Worm (Caenorhabditis elegans) whole organism, L4 larva: Measurements from ENCODE around the gene ttx-3.

Experiments
- F26F4.8 ChIP-seq: fragments of 200-800 bp; sonication (Bioruptor generic); conservative IDR thresholded peaks from 2 replicates; pipeline ENCODE4 v1.3.6; 2022; ENCODE audit warnings: missing genetic modification characterization, missing compliant biosample characterization
- F37D6.2 ChIP-seq: sonication (generic microtip); optimal IDR thresholded peaks from 2 replicates; lab custom pipeline; 2016; ENCODE audit warnings: mild to moderate bottlenecking, missing genetic modification characterization, missing compliant biosample characterization
- F44E2.7 ChIP-seq: fragments of 200-800 bp; sonication (Bioruptor generic); IDR thresholded peaks from 2 replicates; pipeline ENCODE4 v2.1.2; 2022; ENCODE audit warnings: missing genetic modification characterization, missing compliant biosample characterization
- R02D3.7 ChIP-seq: fragments of 150-350 bp; sonication (generic microtip); optimal IDR thresholded peaks from 3 replicates; lab custom pipeline; 2014; ENCODE audit warnings: missing biosample characterization, missing genetic modification characterization
- T20F7.1 ChIP-seq: fragments of 200-800 bp; sonication (Bioruptor generic); optimal IDR thresholded peaks from 2 replicates; lab custom pipeline; 2018; ENCODE audit warnings: mild to moderate bottlenecking, missing genetic modification characterization, missing compliant biosample characterization
- T26A8.4 ChIP-seq: fragments of 200-800 bp; sonication (Bioruptor generic); IDR thresholded peaks from 2 replicates; pipeline ENCODE4 v1.3.6; 2022; ENCODE audit warnings: missing genetic modification characterization, missing compliant biosample characterization
- Y105C5A.15 ChIP-seq: fragments of 200-800 bp; sonication (Bioruptor generic); IDR thresholded peaks from 2 replicates; pipeline ENCODE4 v1.3.6; 2022; ENCODE audit warnings: missing genetic modification characterization, missing compliant biosample characterization
- Y75B8A.6 ChIP-seq: fragments of 200-800 bp; sonication (Bioruptor generic); IDR thresholded peaks from 2 replicates; pipeline ENCODE4 v1.3.6; 2022; ENCODE audit warnings: missing genetic modification reagents, missing genetic modification characterization, missing compliant biosample characterization
- aha-1 ChIP-seq: fragments of 150-350 bp; peaks from one replicate; lab custom pipeline; 2014; ENCODE audit warnings: missing biosample characterization, missing genetic modification characterization
- aly-2 ChIP-seq: sonication (generic microtip); optimal IDR thresholded peaks from 2 replicates; lab custom pipeline; 2018; ENCODE audit warnings: missing biosample characterization, missing genetic modification characterization
- ama-1 ChIP-seq: fragments of 150-350 bp; optimal IDR thresholded peaks from 2 replicates; lab custom pipeline; 2014; ENCODE audit warnings: inconsistent platforms, mixed read lengths
- arid-1 ChIP-seq: fragments of 200-800 bp; sonication (Bioruptor generic); conservative IDR thresholded peaks from 2 replicates; pipeline ENCODE4 v1.3.6; 2022; ENCODE audit warnings: missing genetic modification reagents, missing genetic modification characterization, missing compliant biosample characterization
- attf-4 ChIP-seq: sonication (generic microtip); optimal IDR thresholded peaks from 3 replicates; lab custom pipeline; 2017; ENCODE audit warnings: missing biosample characterization, missing genetic modification characterization
- ceh-28 ChIP-seq: fragments of 150-350 bp; optimal IDR thresholded peaks from 2 replicates; lab custom pipeline; 2014; ENCODE audit warnings: missing biosample characterization, missing genetic modification reagents, missing genetic modification characterization
- ceh-62 ChIP-seq: sonication (generic microtip); optimal IDR thresholded peaks from 2 replicates; lab custom pipeline; 2017; ENCODE audit warnings: missing biosample characterization, missing genetic modification characterization
- ces-1 ChIP-seq: fragments of 150-350 bp; sonication (generic microtip); optimal IDR thresholded peaks from 4 replicates; lab custom pipeline; 2014; ENCODE audit warnings: missing biosample characterization, missing genetic modification reagents, missing genetic modification characterization
- cey-2 ChIP-seq: sonication (generic microtip); optimal IDR thresholded peaks from 3 replicates; lab custom pipeline; 2017; ENCODE audit warnings: missing genetic modification characterization, mild to moderate bottlenecking, missing compliant biosample characterization, antibody characterized with exemption, borderline replicate concordance; ENCODE audit not compliant: insufficient read depth
- daf-16 ChIP-seq, 3 experiments: sonication (generic microtip); optimal IDR thresholded peaks; 2 replicates each; lab custom pipeline; 2016 to 2017; ENCODE audit warnings: missing genetic modification characterization in 3 of 3, missing genetic modification reagents in 3 of 3, mild to moderate bottlenecking in 2 of 3, missing compliant biosample characterization in 2 of 3, missing biosample characterization in 1 of 3, moderate library complexity in 1 of 3
- daf-19 ChIP-seq: fragments of 200-800 bp; sonication (Bioruptor generic); conservative IDR thresholded peaks from 2 replicates; pipeline ENCODE4 v1.3.6; 2022; ENCODE audit warnings: missing genetic modification characterization, missing compliant biosample characterization
- dmd-8 ChIP-seq: fragments of 200-800 bp; sonication (Bioruptor generic); IDR thresholded peaks from 2 replicates; pipeline ENCODE4 v1.3.6; 2022; ENCODE audit warnings: missing genetic modification characterization, missing compliant biosample characterization
- dmd-9 ChIP-seq: fragments of 200-800 bp; sonication (Bioruptor generic); IDR thresholded peaks from 2 replicates; pipeline ENCODE4 v1.3.6; 2022; ENCODE audit warnings: missing genetic modification reagents, missing genetic modification characterization, missing compliant biosample characterization
- dpl-1 ChIP-seq: fragments of 150-350 bp; optimal IDR thresholded peaks from 2 replicates; lab custom pipeline; 2014; ENCODE audit warnings: missing biosample characterization, missing genetic modification reagents, missing genetic modification characterization
- dve-1 ChIP-seq: sonication (generic microtip); optimal IDR thresholded peaks from 2 replicates; lab custom pipeline; 2017; ENCODE audit warnings: antibody characterized with exemption, mild to moderate bottlenecking, missing genetic modification characterization, missing compliant biosample characterization; ENCODE audit not compliant: insufficient read depth
- egl-43 ChIP-seq: fragments of 200-800 bp; sonication (Bioruptor generic); IDR thresholded peaks from 2 replicates; pipeline ENCODE4 v1.3.6; 2022; ENCODE audit warnings: missing genetic modification reagents, missing genetic modification characterization, missing compliant biosample characterization
- fkh-10 ChIP-seq: fragments of 150-350 bp; optimal IDR thresholded peaks from 2 replicates; lab custom pipeline; 2014; ENCODE audit warnings: missing biosample characterization, missing genetic modification reagents, missing genetic modification characterization
- fos-1 ChIP-seq: fragments of 150-350 bp; optimal IDR thresholded peaks from 2 replicates; lab custom pipeline; 2014; ENCODE audit warnings: missing biosample characterization, missing genetic modification characterization
- hif-1 ChIP-seq, 2 experiments: sonication (generic microtip); optimal IDR thresholded peaks; 2 replicates each; lab custom pipeline; 2016 to 2017; ENCODE audit warnings: missing compliant biosample characterization in 2 of 2, missing genetic modification characterization in 2 of 2, missing genetic modification reagents in 2 of 2, missing genotype in 2 of 2, mild to moderate bottlenecking in 1 of 2
- hmg-1.1 ChIP-seq: fragments of 200-800 bp; sonication (Bioruptor generic); IDR thresholded peaks from 2 replicates; pipeline ENCODE4 v1.3.6; 2022; ENCODE audit warnings: missing genetic modification reagents, missing genetic modification characterization, missing compliant biosample characterization
- lin-1 ChIP-seq: fragments of 200-800 bp; sonication (Bioruptor generic); IDR thresholded peaks from 2 replicates; pipeline ENCODE4 v1.3.6; 2022; ENCODE audit warnings: missing genetic modification reagents, missing genetic modification characterization, missing compliant biosample characterization
- lin-15B ChIP-seq: fragments of 150-350 bp; sonication (generic microtip); optimal IDR thresholded peaks from 3 replicates; lab custom pipeline; 2014; ENCODE audit warnings: missing biosample characterization, missing genetic modification characterization
- madf-9 ChIP-seq: fragments of 200-800 bp; sonication (Bioruptor generic); conservative IDR thresholded peaks from 2 replicates; pipeline ENCODE4 v1.3.6; 2022; ENCODE audit warnings: missing genetic modification reagents, missing genetic modification characterization, missing compliant biosample characterization
- mes-2 ChIP-seq: sonication (generic microtip); optimal IDR thresholded peaks from 2 replicates; lab custom pipeline; 2016; ENCODE audit warnings: missing genotype, mild to moderate bottlenecking, missing genetic modification characterization, missing compliant biosample characterization; ENCODE audit not compliant: poor library complexity, severe bottlenecking
- nhr-10 ChIP-seq: fragments of 150-350 bp; optimal IDR thresholded peaks from 2 replicates; lab custom pipeline; 2014; ENCODE audit warnings: missing biosample characterization, missing genetic modification characterization
- nhr-102 ChIP-seq: sonication (generic microtip); optimal IDR thresholded peaks from 2 replicates; lab custom pipeline; 2016; ENCODE audit warnings: mild to moderate bottlenecking, missing genetic modification characterization, moderate library complexity, missing compliant biosample characterization
- nhr-11 ChIP-seq: fragments of 150-350 bp; optimal IDR thresholded peaks from 2 replicates; lab custom pipeline; 2014; ENCODE audit warnings: missing biosample characterization, missing genetic modification characterization
- nhr-237 ChIP-seq: sonication (generic microtip); optimal IDR thresholded peaks from 2 replicates; lab custom pipeline; 2017; ENCODE audit warnings: missing biosample characterization, missing genetic modification characterization
- nhr-25 ChIP-seq: sonication (generic microtip); optimal IDR thresholded peaks from 2 replicates; lab custom pipeline; 2017; ENCODE audit warnings: missing genetic modification characterization, mild to moderate bottlenecking, missing compliant biosample characterization, antibody characterized with exemption, moderate library complexity, borderline replicate concordance; ENCODE audit not compliant: insufficient read depth
- nhr-28 ChIP-seq: fragments of 150-350 bp; optimal IDR thresholded peaks from 2 replicates; lab custom pipeline; 2014; ENCODE audit warnings: missing biosample characterization, missing genetic modification characterization
- pqm-1 ChIP-seq: sonication (generic microtip); optimal IDR thresholded peaks from 2 replicates; lab custom pipeline; 2017; ENCODE audit warnings: missing biosample characterization, missing genetic modification characterization
- snpc-1.2 ChIP-seq: fragments of 200-800 bp; sonication (Bioruptor generic); IDR thresholded peaks from 2 replicates; pipeline ENCODE4 v1.3.6; 2022; ENCODE audit warnings: missing genetic modification reagents, missing genetic modification characterization, missing compliant biosample characterization
- snpc-4 ChIP-seq: fragments of 150-350 bp; optimal IDR thresholded peaks from 2 replicates; lab custom pipeline; 2014; ENCODE audit warnings: missing biosample characterization, missing genetic modification characterization
- spr-3 ChIP-seq: fragments of 200-800 bp; sonication (Bioruptor generic); optimal IDR thresholded peaks from 2 replicates; lab custom pipeline; 2018; ENCODE audit warnings: mild to moderate bottlenecking, missing genetic modification characterization, missing compliant biosample characterization
- tag-97 ChIP-seq: fragments of 200-800 bp; sonication (Bioruptor generic); IDR thresholded peaks from 2 replicates; pipeline ENCODE4 v1.3.6; 2022; ENCODE audit warnings: missing genetic modification characterization, missing compliant biosample characterization
- unc-62 ChIP-seq, 3 experiments: fragments of 150-350 bp in 1 of 3; sonication (generic microtip); optimal IDR thresholded peaks in 2 of 3; peaks in 1 of 3; 1 replicate in 1 of 3; 2 replicates in 2 of 3; lab custom pipeline; 2014 to 2017; ENCODE audit warnings: missing biosample characterization in 3 of 3, missing genetic modification characterization in 3 of 3, missing genetic modification reagents in 3 of 3, missing genotype in 1 of 3
- zag-1 ChIP-seq: fragments of 150-350 bp; optimal IDR thresholded peaks from 2 replicates; lab custom pipeline; 2014; ENCODE audit warnings: missing biosample characterization, missing genetic modification characterization
- zfp-2 ChIP-seq: sonication (generic microtip); optimal IDR thresholded peaks from 2 replicates; lab custom pipeline; 2016; ENCODE audit warnings: mild to moderate bottlenecking, missing genetic modification characterization, missing compliant biosample characterization
- zfp-3 ChIP-seq: fragments of 200-800 bp; sonication (Bioruptor generic); conservative IDR thresholded peaks from 2 replicates; pipeline ENCODE4 v1.3.6; 2022; ENCODE audit warnings: missing genetic modification reagents, missing genetic modification characterization, missing compliant biosample characterization
- zip-11 ChIP-seq: fragments of 200-800 bp; sonication (Bioruptor generic); IDR thresholded peaks from 2 replicates; pipeline ENCODE4 v1.3.6; 2022; ENCODE audit warnings: missing genetic modification characterization, missing compliant biosample characterization
- ztf-7 ChIP-seq: fragments of 150-350 bp; optimal IDR thresholded peaks from 2 replicates; lab custom pipeline; 2014; ENCODE audit warnings: missing biosample characterization, missing genetic modification characterization

The ttx-3 gene

DNA sequence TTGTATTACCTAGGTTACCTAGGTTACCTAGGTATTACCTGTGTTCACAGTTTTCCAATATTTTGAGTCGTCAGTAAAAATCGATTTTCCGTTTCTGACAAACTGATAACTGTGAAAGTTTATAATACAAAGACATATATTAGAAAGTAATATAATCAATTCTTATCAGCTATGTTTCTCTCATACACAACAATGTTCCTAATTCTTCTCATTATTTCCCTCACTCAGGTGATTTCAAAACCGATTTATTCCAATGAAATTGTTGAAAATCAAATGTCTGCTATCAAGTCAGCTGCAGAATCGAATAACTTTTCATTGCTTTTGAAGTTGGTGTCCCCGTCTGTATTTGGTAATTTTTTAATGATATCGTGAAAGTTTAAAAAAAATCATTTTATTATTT lies 34.9 kb upstream of the ttx-3 start, which contains the start of gene C34E11.4:
C34E11.4 (plus strand) TSS at position 154 of the 400 bp plus-strand sequence.
- peak; percentile 6 for TF ChIP-seq nhr-28
- TF ChIP-seq zip-11 (GFP tag; lab: Robert Waterston, UW), result no peak
- no peak for TF ChIP-seq daf-16 (GFP tag; optimal IDR thresholded peaks at IDR 0.05; lab: Kevin White, UChicago)
- TF ChIP-seq daf-16 (tag; optimal IDR thresholded peaks at IDR 0.05; lab: Kevin White, UChicago), result peak; percentile 55
- TF ChIP-seq lin-1 (GFP tag; lab: Robert Waterston, UW), result no peak
- no peak for TF ChIP-seq madf-9 (GFP tag; lab: Robert Waterston, UW)
- TF ChIP-seq, all 104 proteins: peak for 2

ce11 chrX:11798057-11798555 lies 28.9 kb upstream of the ttx-3 start, which contains the start of gene rsd-3:
Gene rsd-3 (plus strand): TSS chrX:11798505.
- TF ChIP-seq tag-97 (GFP tag; lab: Robert Waterston, UW) (no peak), zag-1 (tag; lab: Kevin White, UChicago) (no peak), ceh-62 (no peak), arid-1 (GFP tag; lab: Robert Waterston, UW) (no peak), ztf-7 (tag; lab: Kevin White, UChicago) (peak; percentile 43), cey-2 (tag; lab: Kevin White, UChicago) (no peak), aha-1 (tag; lab: Kevin White, UChicago) (peak; percentile 95), zfp-3 (GFP tag; lab: Robert Waterston, UW) (no peak), hif-1 (tag; optimal IDR thresholded peaks at IDR 0.05; lab: Kevin White, UChicago) (peak in 1 of 2 experiments; percentile 29), dve-1 (tag; lab: Kevin White, UChicago) (peak; percentile 81), dmd-9 (GFP tag; lab: Robert Waterston, UW) (no peak), T20F7.1 (GFP tag; lab: Kevin White, UChicago) (no peak), snpc-1.2 (GFP tag; lab: Robert Waterston, UW) (no peak), attf-4 (tag; lab: Kevin White, UChicago) (no peak), T26A8.4 (GFP tag; lab: Robert Waterston, UW) (0 out of 2 replicates have a peak, but pooled peaks have one; percentile 23), F37D6.2 (no peak), mes-2 (tag; lab: Kevin White, UChicago) (peak; percentile 67), ceh-28 (tag; lab: Kevin White, UChicago) (peak; percentile 8), lin-15B (tag; lab: Kevin White, UChicago) (no peak), nhr-10 (tag; lab: Kevin White, UChicago) (no peak), hmg-1.1 (GFP tag; lab: Robert Waterston, UW) (peak; percentile 67), unc-62 (GFP tag; optimal IDR thresholded peaks at IDR 0.05 in 1 of 2; lab: Kevin White, UChicago) (peak in 1 of 2 experiments; percentile 87), unc-62 (tag; optimal IDR thresholded peaks at IDR 0.05; lab: Kevin White, UChicago) (no peak), nhr-102 (tag; lab: Kevin White, UChicago) (peak; percentile 30), R02D3.7 (no peak), ama-1 (no peak), nhr-237 (tag; lab: Kevin White, UChicago) (no peak), fkh-10 (GFP tag; lab: Kevin White, UChicago) (no peak), lin-1 (GFP tag; lab: Robert Waterston, UW) (no peak), F44E2.7 (GFP tag; lab: Robert Waterston, UW) (no peak), nhr-11 (tag; lab: Kevin White, UChicago) (no peak), dpl-1 (GFP tag; lab: Kevin White, UChicago) (peak; percentile 20), aly-2 (tag; lab: Kevin White, UChicago) (no peak), spr-3 (GFP tag; lab: Kevin White, UChicago) (no peak), snpc-4 (no peak), zfp-2 (tag; lab: Kevin White, UChicago) (no peak), egl-43 (no peak), fos-1 (tag; lab: Kevin White, UChicago) (no peak), nhr-25 (tag; lab: Kevin White, UChicago) (no peak), dmd-8 (GFP tag; lab: Robert Waterston, UW) (no peak), Y105C5A.15 (no peak), daf-19 (GFP tag; lab: Robert Waterston, UW) (no peak), pqm-1 (tag; lab: Kevin White, UChicago) (no peak), Y75B8A.6 (GFP tag; lab: Robert Waterston, UW) (no peak), F26F4.8 (GFP tag; lab: Robert Waterston, UW) (no peak), ces-1 (no peak)
